Worm (Caenorhabditis elegans): ENCODE results near the gene T22F7.4.

- no peak for TF ChIP-seq flt-1 (GFP tag; IDR thresholded peaks at IDR 0.05)
- TF ChIP-seq tbx-11 (GFP tag; IDR thresholded peaks at IDR 0.05): no peak
- no peak for TF ChIP-seq B0310.2 (tag; optimal IDR thresholded peaks at IDR 0.05)
- no peak for TF ChIP-seq sea-1 (GFP tag; conservative IDR thresholded peaks at IDR 0.05)
- no peak for TF ChIP-seq ceh-13 (GFP tag; optimal IDR thresholded peaks at IDR 0.05)
- TF ChIP-seq ceh-36 (tag; optimal IDR thresholded peaks at IDR 0.05): no peak
- no peak for TF ChIP-seq tra-4 (tag; optimal IDR thresholded peaks at IDR 0.05)
- no peak for TF ChIP-seq ama-1 (optimal IDR thresholded peaks at IDR 0.05)
- no peak for TF ChIP-seq ets-7 (tag; optimal IDR thresholded peaks at IDR 0.05)
- no peak for TF ChIP-seq hmbx-1 (tag; optimal IDR thresholded peaks at IDR 0.05)
- no peak for TF ChIP-seq F13C5.2 (tag; optimal IDR thresholded peaks at IDR 0.05)
- TF ChIP-seq pes-1 (GFP tag; IDR thresholded peaks at IDR 0.05): no peak
Observed at ce11 chrIII:555650-556049, 28.9 kb upstream of the T22F7.4 start, which contains the start of gene B0353.1.

Measured in whole organism, early embryonic.